Fruit fly (Drosophila melanogaster) whole organism, wandering third instar larva: Measurements from ENCODE around the gene Oga.

Source experiments
- Abd-B ChIP-seq: fragments of >200 bp; optimal IDR thresholded peaks from 2 replicates; lab custom pipeline; 2017; ENCODE audit warnings: missing biosample characterization, missing genetic modification characterization
- CG32264 ChIP-seq: fragments of 200-800 bp; sonication (Bioruptor generic); optimal IDR thresholded peaks from 2 replicates; lab custom pipeline; 2016; ENCODE audit warnings: missing biosample characterization, missing genetic modification characterization
- CG9705 ChIP-seq: fragments of 200-800 bp; sonication (Bioruptor generic); optimal IDR thresholded peaks from 2 replicates; lab custom pipeline; 2018; ENCODE audit warnings: missing biosample characterization, mild to moderate bottlenecking, missing genetic modification characterization
- CrebA ChIP-seq: fragments of 200-800 bp; sonication (Bioruptor generic); optimal IDR thresholded peaks from 2 replicates; lab custom pipeline; 2016; ENCODE audit warnings: missing biosample characterization, mild to moderate bottlenecking, missing genetic modification characterization, borderline replicate concordance
- Dfd ChIP-seq: fragments of >200 bp; optimal IDR thresholded peaks from 2 replicates; lab custom pipeline; 2017; ENCODE audit warnings: missing biosample characterization, missing genetic modification characterization
- Dif ChIP-seq: fragments of 200-275, 200-300 bp; sonication (Bioruptor generic); optimal IDR thresholded peaks from 2 replicates; lab custom pipeline; 2018; ENCODE audit warnings: missing biosample characterization, missing genetic modification characterization; ENCODE audit not compliant: partially characterized antibody
- GATAd ChIP-seq: sonication (Bioruptor generic); optimal IDR thresholded peaks from 2 replicates; lab custom pipeline; 2016; ENCODE audit warnings: missing biosample characterization, missing genetic modification characterization
- HLH106 ChIP-seq: fragments of 200-800 bp; optimal IDR thresholded peaks from 3 replicates; lab custom pipeline; 2019; ENCODE audit warnings: missing biosample characterization, mild to moderate bottlenecking, missing genetic modification characterization, moderate library complexity
- Hnf4 ChIP-seq: fragments of 200-800 bp; sonication (Bioruptor generic); optimal IDR thresholded peaks from 2 replicates; lab custom pipeline; 2016; ENCODE audit warnings: missing biosample characterization, mild to moderate bottlenecking, missing genetic modification characterization
- Hr78 ChIP-seq: fragments of >200 bp; optimal IDR thresholded peaks from 2 replicates; lab custom pipeline; 2017; ENCODE audit warnings: missing biosample characterization, missing genetic modification characterization
- Hr83 ChIP-seq: fragments of 200-300 bp; sonication (Bioruptor generic); optimal IDR thresholded peaks from 2 replicates; lab custom pipeline; 2016; ENCODE audit warnings: missing biosample characterization, mild to moderate bottlenecking, missing genetic modification characterization, moderate library complexity; ENCODE audit not compliant: poor library complexity, severe bottlenecking
- Jra ChIP-seq: sonication (Bioruptor generic); optimal IDR thresholded peaks from 2 replicates; lab custom pipeline; 2016; ENCODE audit warnings: missing biosample characterization, missing genetic modification characterization
- Mio ChIP-seq: sonication (Bioruptor generic); optimal IDR thresholded peaks from 2 replicates; lab custom pipeline; 2016; ENCODE audit warnings: missing biosample characterization, missing genetic modification characterization
- Myc ChIP-seq: fragments of >200 bp; optimal IDR thresholded peaks from 2 replicates; lab custom pipeline; 2017
- N ChIP-seq: fragments of >200 bp; optimal IDR thresholded peaks from 2 replicates; lab custom pipeline; 2018; ENCODE audit warnings: missing biosample characterization, missing external identifiers, missing genetic modification characterization
- OdsH ChIP-seq: fragments of 200-800 bp; sonication (Bioruptor generic); optimal IDR thresholded peaks from 2 replicates; lab custom pipeline; 2016; ENCODE audit warnings: missing biosample characterization, mild to moderate bottlenecking, missing genetic modification characterization
- Rel ChIP-seq, 2 experiments: fragments of 200-800 bp; sonication (Bioruptor generic) in 1 of 2; optimal IDR thresholded peaks; 2 replicates in 1 of 2; 3 replicates in 1 of 2; lab custom pipeline; 2016 to 2019; ENCODE audit warnings: mild to moderate bottlenecking in 2 of 2, missing biosample characterization in 2 of 2, missing genetic modification characterization in 2 of 2, moderate library complexity in 1 of 2
- Sp1 ChIP-seq: fragments of 200-800 bp; sonication (Bioruptor generic); optimal IDR thresholded peaks from 3 replicates; lab custom pipeline; 2019; ENCODE audit warnings: missing biosample characterization, mild to moderate bottlenecking, missing genetic modification characterization, moderate library complexity
- Vsx2 ChIP-seq: fragments of 200-300, 225-300 bp; sonication (Bioruptor generic); optimal IDR thresholded peaks from 2 replicates; lab custom pipeline; 2018; ENCODE audit warnings: missing biosample characterization, missing genetic modification characterization; ENCODE audit not compliant: partially characterized antibody
- br ChIP-seq: fragments of 200-800 bp; sonication (Bioruptor generic); optimal IDR thresholded peaks from 2 replicates; lab custom pipeline; 2016; ENCODE audit warnings: missing biosample characterization, missing genetic modification characterization
- brk ChIP-seq: fragments of 200-800 bp; sonication (Bioruptor generic); optimal IDR thresholded peaks from 2 replicates; lab custom pipeline; 2016; ENCODE audit warnings: missing biosample characterization, mild to moderate bottlenecking, missing genetic modification characterization
- dl ChIP-seq, 2 experiments: fragments of 175-275, 200-275 bp in 1 of 2; fragments of 200-275 bp in 1 of 2; sonication (Bioruptor generic); optimal IDR thresholded peaks; lab custom pipeline; 2018; ENCODE audit warnings: mild to moderate bottlenecking in 2 of 2, missing biosample characterization in 2 of 2, missing genetic modification characterization in 2 of 2, moderate library complexity in 2 of 2; ENCODE audit not compliant: partially characterized antibody in 2 of 2, insufficient read depth in 1 of 2
- dmrt93B ChIP-seq: fragments of 200-800 bp; sonication (Bioruptor generic); optimal IDR thresholded peaks from 2 replicates; lab custom pipeline; 2018; ENCODE audit warnings: missing biosample characterization, mild to moderate bottlenecking, missing genetic modification characterization
- dsf ChIP-seq: sonication (Bioruptor generic); optimal IDR thresholded peaks from 2 replicates; lab custom pipeline; 2016; ENCODE audit warnings: missing biosample characterization, missing genetic modification characterization, borderline replicate concordance
- ey ChIP-seq: fragments of 200-800 bp; sonication (Bioruptor generic); optimal IDR thresholded peaks from 2 replicates; lab custom pipeline; 2016; ENCODE audit warnings: missing biosample characterization, missing genetic modification characterization
- foxo ChIP-seq, 2 experiments: fragments of 200-800 bp; sonication (Bioruptor generic); optimal IDR thresholded peaks; 2 replicates in 1 of 2; 3 replicates in 1 of 2; lab custom pipeline; 2016 to 2017; ENCODE audit warnings: missing biosample characterization in 2 of 2, missing genetic modification characterization in 2 of 2
- fru ChIP-seq: fragments of 200-800 bp; sonication (Bioruptor generic); optimal IDR thresholded peaks from 3 replicates; lab custom pipeline; 2016; ENCODE audit warnings: missing biosample characterization, mild to moderate bottlenecking, missing genetic modification characterization
- h ChIP-seq: fragments of 200-800 bp; sonication (Bioruptor generic); optimal IDR thresholded peaks from 3 replicates; lab custom pipeline; 2016; ENCODE audit warnings: missing biosample characterization, mild to moderate bottlenecking, missing genetic modification characterization
- jim ChIP-seq: fragments of 175-275, 200-325 bp; sonication (Bioruptor generic); optimal IDR thresholded peaks from 2 replicates; lab custom pipeline; 2016; ENCODE audit warnings: missing biosample characterization, mild to moderate bottlenecking, missing genetic modification characterization
- lola ChIP-seq: fragments of >200 bp; optimal IDR thresholded peaks from 2 replicates; lab custom pipeline; 2017; ENCODE audit warnings: missing biosample characterization, missing genetic modification characterization
- pan ChIP-seq: fragments of >200 bp; optimal IDR thresholded peaks from 2 replicates; lab custom pipeline; 2017
- psq ChIP-seq: fragments of 200-800 bp; sonication (Bioruptor generic); optimal IDR thresholded peaks from 3 replicates; lab custom pipeline; 2017; ENCODE audit warnings: missing biosample characterization, mild to moderate bottlenecking, missing genetic modification characterization, moderate library complexity
- rgr ChIP-seq: fragments of 200-800 bp; sonication (Bioruptor generic); optimal IDR thresholded peaks from 3 replicates; lab custom pipeline; 2016; ENCODE audit warnings: missing biosample characterization, mild to moderate bottlenecking, missing genetic modification characterization
- sage ChIP-seq: fragments of 200-800 bp; sonication (Bioruptor generic); optimal IDR thresholded peaks from 2 replicates; lab custom pipeline; 2016; ENCODE audit warnings: missing biosample characterization, mild to moderate bottlenecking, missing genetic modification characterization
- sv ChIP-seq: fragments of 200-800 bp; sonication (Bioruptor generic); optimal IDR thresholded peaks from 3 replicates; lab custom pipeline; 2016; ENCODE audit warnings: missing biosample characterization, missing genetic modification characterization
- tai ChIP-seq: sonication (Bioruptor generic); optimal IDR thresholded peaks from 2 replicates; lab custom pipeline; 2016; ENCODE audit warnings: missing biosample characterization, missing genetic modification characterization
- woc ChIP-seq: sonication (Bioruptor generic); optimal IDR thresholded peaks from 2 replicates; lab custom pipeline; 2016; ENCODE audit warnings: missing biosample characterization, mild to moderate bottlenecking, missing genetic modification characterization

Oga gene

DNA sequence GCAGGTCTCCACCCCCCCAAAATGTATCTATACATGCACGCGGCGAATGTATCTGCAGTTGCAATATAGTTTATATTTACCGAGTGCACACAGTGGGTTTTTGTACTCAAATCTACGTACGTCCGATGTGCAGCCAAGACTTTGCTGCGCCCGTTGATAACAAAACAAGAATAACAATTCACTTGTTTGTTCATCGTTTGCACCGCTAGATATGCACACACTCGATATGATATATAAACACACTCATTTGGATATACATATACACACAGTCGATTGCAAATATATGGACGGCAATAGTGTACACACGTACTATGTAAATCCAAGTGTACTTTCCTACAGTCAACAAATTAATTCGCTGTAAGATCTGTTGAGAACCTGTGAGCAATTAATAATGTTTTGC lies 25.1 kb upstream of the Oga start:
- TF ChIP-seq lola (no peak), Abd-B (no peak), CG9705 (GFP tag; lab: Kevin White, UChicago) (no peak), sage (GFP tag; lab: Kevin White, UChicago) (no peak), br (no peak), Jra (GFP tag; lab: Kevin White, UChicago) (no peak), brk (GFP tag; lab: Kevin White, UChicago) (no peak), Myc (lab: Kevin White, UChicago) (no peak)

DNA sequence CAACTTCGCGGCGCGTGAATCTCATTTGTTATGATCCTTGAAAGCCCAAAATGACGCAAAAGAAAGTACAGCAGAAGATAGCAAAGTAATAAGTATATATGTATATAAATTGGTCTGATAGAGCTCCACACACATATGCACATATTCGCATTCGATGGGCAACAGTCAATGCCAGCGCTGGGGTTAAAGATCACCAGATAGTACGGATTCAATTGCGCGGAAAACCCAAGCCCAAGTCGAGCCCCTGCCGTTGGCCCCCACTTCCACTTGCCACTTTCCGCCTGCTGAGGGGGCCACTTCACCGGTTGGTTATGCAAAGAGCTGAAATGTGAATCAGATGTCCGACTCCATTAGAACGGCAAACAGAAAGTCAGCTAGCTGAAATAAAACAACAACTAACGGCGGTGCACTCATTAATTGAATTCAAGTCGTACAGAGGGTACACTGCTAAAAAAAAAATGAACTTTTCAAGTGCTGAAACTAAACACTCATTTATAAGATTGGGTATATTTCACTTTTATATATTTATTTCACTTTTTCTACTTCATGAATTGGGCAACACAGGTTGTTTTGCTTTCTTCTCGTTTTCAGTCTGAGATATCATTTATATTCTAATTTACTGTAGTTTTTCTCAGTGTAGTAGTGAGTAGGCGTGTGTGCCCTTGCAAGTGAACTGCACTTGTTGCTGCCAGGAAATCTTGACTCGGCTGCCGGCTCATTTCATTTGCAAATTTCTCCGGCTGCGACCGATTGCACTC lies 23.5 kb upstream of the Oga start:
- TF ChIP-seq h (peak; percentile 18), Sp1 (GFP tag; lab: Kevin White, UChicago) (no peak), HLH106 (tag; lab: Kevin White, UChicago) (no peak), CG32264 (GFP tag; lab: Kevin White, UChicago) (no peak), lola (no peak), OdsH (GFP tag; lab: Kevin White, UChicago) (no peak), br (peak; percentile 10), jim (no peak), Hnf4 (GFP tag; lab: Kevin White, UChicago) (no peak), foxo (GFP tag; optimal IDR thresholded peaks at IDR 0.05; lab: Kevin White, UChicago) (peak in 1 of 2 experiments; percentile 32), ey (peak; percentile 18), rgr (GFP tag; lab: Kevin White, UChicago) (peak; percentile 3)

DNA sequence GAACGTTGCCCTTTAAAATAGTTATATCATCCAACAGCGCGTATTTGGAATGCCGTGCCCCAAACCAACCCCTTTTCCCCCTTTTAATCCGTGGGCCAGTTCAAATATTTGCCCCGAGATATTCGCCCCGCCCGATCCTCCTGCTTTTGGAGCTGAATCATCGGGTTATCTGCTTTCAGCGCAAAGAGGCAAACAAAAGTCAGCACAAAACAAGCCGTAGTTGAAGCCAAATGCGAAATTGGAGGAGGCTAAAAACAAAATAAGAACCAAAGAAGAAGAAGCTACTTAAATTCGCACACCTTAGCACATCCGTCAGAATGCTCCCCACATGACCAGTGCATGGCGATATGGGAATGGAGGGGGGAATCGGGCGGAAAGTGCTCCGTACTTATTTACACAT lies 21.3 kb upstream of the Oga start:
- TF ChIP-seq Sp1 (GFP tag; lab: Kevin White, UChicago) (no peak), foxo (GFP tag; optimal IDR thresholded peaks at IDR 0.05; lab: Kevin White, UChicago) (no peak), h (no peak), woc (GFP tag; lab: Kevin White, UChicago) (no peak), sv (no peak), CG9705 (GFP tag; lab: Kevin White, UChicago) (no peak), GATAd (GFP tag; lab: Kevin White, UChicago) (no peak), lola (no peak), Jra (GFP tag; lab: Kevin White, UChicago) (no peak), ey (no peak), brk (GFP tag; lab: Kevin White, UChicago) (no peak)

DNA sequence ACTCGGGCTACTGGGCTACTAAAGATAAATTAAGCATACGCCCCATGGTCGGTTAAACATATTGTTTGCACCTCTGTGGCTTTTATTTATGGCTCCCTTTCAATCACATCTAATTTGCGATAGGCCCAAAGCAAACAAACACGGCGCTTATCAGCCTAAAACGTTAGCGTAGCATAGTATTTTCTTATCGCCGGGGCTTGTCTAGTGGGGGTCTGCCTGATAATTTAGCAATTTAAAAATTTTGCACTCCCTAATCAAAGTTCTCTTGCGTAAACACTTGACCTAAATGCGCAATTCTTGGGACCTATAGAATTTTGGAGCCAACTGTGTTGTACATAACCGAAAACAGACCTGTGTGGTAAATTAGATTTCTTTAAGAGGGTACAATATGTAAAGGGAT lies 20.8 kb upstream of the Oga start:
- TF ChIP-seq CrebA (peak; percentile 2), h (peak; percentile 2), Dfd (GFP tag; lab: Kevin White, UChicago) (no peak)
- TF ChIP-seq, all 38 proteins: peak for 2

DNA sequence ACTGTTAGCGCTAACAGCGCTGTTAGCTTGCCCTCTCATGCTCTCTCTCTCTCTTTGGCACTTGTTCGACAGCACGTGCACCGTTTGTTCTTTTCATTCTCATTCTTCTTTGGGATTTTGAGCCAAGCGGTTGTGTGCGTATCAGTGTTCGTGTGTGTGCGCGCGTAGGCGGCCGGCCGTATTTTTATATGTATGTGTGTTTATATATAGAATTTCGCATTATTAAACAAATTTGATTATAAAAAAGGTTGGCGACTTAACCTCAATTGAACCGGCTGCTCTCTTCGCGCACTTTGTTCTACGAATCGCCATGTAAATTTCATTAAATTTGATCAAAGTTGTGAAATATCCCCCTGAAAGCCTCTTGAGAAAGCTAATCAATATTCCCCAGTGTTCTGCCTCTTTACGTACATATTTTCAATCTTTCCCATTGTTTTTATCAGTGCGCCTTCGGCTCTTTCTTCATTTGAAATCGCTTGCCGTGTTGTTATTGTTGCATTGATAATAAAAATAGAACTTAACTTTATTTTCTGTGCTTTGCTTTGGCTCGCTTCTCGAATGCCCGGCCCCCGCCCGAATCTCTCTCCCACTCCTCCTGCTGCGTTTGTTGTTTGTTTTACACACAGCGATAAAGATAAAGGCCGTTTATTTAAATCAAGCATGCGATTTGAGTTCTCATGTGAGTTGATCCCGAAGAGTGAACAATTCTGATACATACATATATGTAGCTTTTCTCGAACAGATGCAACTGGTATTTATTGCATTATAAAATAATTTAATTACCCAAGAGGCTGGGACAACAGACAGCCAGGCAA lies 19.6 kb upstream of the Oga start:
- TF ChIP-seq dsf (GFP tag; lab: Kevin White, UChicago) (no peak), Rel (GFP tag; optimal IDR thresholded peaks at IDR 0.05; lab: Kevin White, UChicago) (no peak), Rel (tag; optimal IDR thresholded peaks at IDR 0.05; lab: Kevin White, UChicago) (peak; percentile 82), dl (GFP tag; optimal IDR thresholded peaks at IDR 0.05; lab: Kevin White, UChicago; ENCODE audit: insufficient read depth in 1 of 2, partially characterized antibody in 2 of 2) (peak; percentile 30 to 33), Dif (GFP tag; lab: Kevin White, UChicago) (peak; percentile 50), N (no peak), fru (no peak), brk (GFP tag; lab: Kevin White, UChicago) (no peak), pan (lab: Kevin White, UChicago) (no peak), lola (no peak), Mio (GFP tag; lab: Kevin White, UChicago) (no peak), jim (no peak), Hnf4 (GFP tag; lab: Kevin White, UChicago) (no peak), GATAd (GFP tag; lab: Kevin White, UChicago) (no peak), Vsx2 (GFP tag; lab: Kevin White, UChicago) (peak; percentile 35), dmrt93B (GFP tag; lab: Kevin White, UChicago) (no peak), foxo (GFP tag; optimal IDR thresholded peaks at IDR 0.05; lab: Kevin White, UChicago) (no peak), OdsH (GFP tag; lab: Kevin White, UChicago) (no peak), tai (GFP tag; lab: Kevin White, UChicago) (no peak), HLH106 (tag; lab: Kevin White, UChicago) (no peak), sage (GFP tag; lab: Kevin White, UChicago) (no peak), Sp1 (GFP tag; lab: Kevin White, UChicago) (no peak), Hr83 (GFP tag; lab: Kevin White, UChicago) (no peak), Abd-B (no peak), ey (no peak), Hr78 (no peak), psq (GFP tag; lab: Kevin White, UChicago) (peak; percentile 77), Dfd (GFP tag; lab: Kevin White, UChicago) (no peak), rgr (GFP tag; lab: Kevin White, UChicago) (no peak)
